Worm (Caenorhabditis elegans) whole organism, late embryonic: ENCODE data around the gene slcr-46.3.

Experiments
- F13H6.1 ChIP-seq: sonication (generic microtip); optimal IDR thresholded peaks from 2 replicates; lab custom pipeline; 2016; ENCODE audit warnings: missing genetic modification characterization, missing compliant biosample characterization
- K02D7.2 ChIP-seq: sonication (generic microtip); optimal IDR thresholded peaks from 2 replicates; lab custom pipeline; 2017; ENCODE audit warnings: mild to moderate bottlenecking, missing genetic modification characterization, missing compliant biosample characterization
- K09A11.1 ChIP-seq: sonication (generic microtip); optimal IDR thresholded peaks from 2 replicates; lab custom pipeline; 2017; ENCODE audit warnings: antibody characterized with exemption, mild to moderate bottlenecking, missing genetic modification characterization, missing compliant biosample characterization; ENCODE audit not compliant: insufficient read depth
- T23F11.4 ChIP-seq: fragments of 200-800 bp; sonication (Bioruptor generic); optimal IDR thresholded peaks from 2 replicates; lab custom pipeline; 2018; ENCODE audit warnings: mild to moderate bottlenecking, missing genetic modification characterization, missing compliant biosample characterization
- ahr-1 ChIP-seq: sonication (generic microtip); optimal IDR thresholded peaks from 2 replicates; lab custom pipeline; 2016; ENCODE audit warnings: missing genetic modification characterization, missing compliant biosample characterization
- ceh-14 ChIP-seq: sonication (generic microtip); optimal IDR thresholded peaks from 2 replicates; lab custom pipeline; 2016; ENCODE audit warnings: missing genotype, missing genetic modification characterization, missing compliant biosample characterization
- ceh-2 ChIP-seq: sonication (generic microtip); optimal IDR thresholded peaks from 2 replicates; lab custom pipeline; 2016; ENCODE audit warnings: missing genotype, missing genetic modification characterization, missing compliant biosample characterization
- ceh-22 ChIP-seq: sonication (generic microtip); optimal IDR thresholded peaks from 2 replicates; lab custom pipeline; 2017; ENCODE audit warnings: missing biosample characterization, missing genetic modification characterization
- ceh-30 ChIP-seq: fragments of 150-350 bp; optimal IDR thresholded peaks from 2 replicates; lab custom pipeline; 2014; ENCODE audit warnings: missing biosample characterization, missing genetic modification characterization
- ceh-31 ChIP-seq: sonication (generic microtip); optimal IDR thresholded peaks from 2 replicates; lab custom pipeline; 2016; ENCODE audit warnings: missing genetic modification characterization, missing compliant biosample characterization
- ceh-34 ChIP-seq: sonication (generic microtip); optimal IDR thresholded peaks from 2 replicates; lab custom pipeline; 2016; ENCODE audit warnings: mild to moderate bottlenecking, missing genetic modification characterization, missing compliant biosample characterization
- ceh-45 ChIP-seq: fragments of 200-800 bp; sonication (Bioruptor generic); IDR thresholded peaks from 2 replicates; pipeline ENCODE4 v1.3.6; 2022; ENCODE audit warnings: missing genetic modification reagents, missing genetic modification characterization, missing compliant biosample characterization
- ceh-9 ChIP-seq: sonication (generic microtip); optimal IDR thresholded peaks from 2 replicates; lab custom pipeline; 2016; ENCODE audit warnings: mild to moderate bottlenecking, missing genetic modification characterization, inconsistent platforms, missing compliant biosample characterization
- elt-2 ChIP-seq: sonication (generic microtip); optimal IDR thresholded peaks from 2 replicates; lab custom pipeline; 2016; ENCODE audit warnings: missing genetic modification reagents, missing genetic modification characterization, missing compliant biosample characterization
- ets-4 ChIP-seq: sonication (generic microtip); optimal IDR thresholded peaks from 2 replicates; lab custom pipeline; 2016; ENCODE audit warnings: missing genetic modification characterization, missing compliant biosample characterization
- eyg-1 ChIP-seq: sonication (generic microtip); optimal IDR thresholded peaks from 2 replicates; lab custom pipeline; 2016; ENCODE audit warnings: missing genotype, missing genetic modification characterization, missing compliant biosample characterization
- fkh-10 ChIP-seq: fragments of 150-350 bp; optimal IDR thresholded peaks from 2 replicates; lab custom pipeline; 2014; ENCODE audit warnings: missing biosample characterization, missing genetic modification reagents, missing genetic modification characterization
- fkh-6 ChIP-seq: sonication (generic microtip); optimal IDR thresholded peaks from 2 replicates; lab custom pipeline; 2016; ENCODE audit warnings: missing genetic modification characterization, missing compliant biosample characterization
- gmeb-2 ChIP-seq: sonication (generic microtip); optimal IDR thresholded peaks from 2 replicates; lab custom pipeline; 2016; ENCODE audit warnings: missing genetic modification characterization, inconsistent platforms, missing compliant biosample characterization
- hlh-30 ChIP-seq: sonication (generic microtip); optimal IDR thresholded peaks from 2 replicates; lab custom pipeline; 2017; ENCODE audit warnings: antibody characterized with exemption, missing genetic modification characterization, missing compliant biosample characterization; ENCODE audit not compliant: insufficient read depth
- hlh-6 ChIP-seq: sonication (generic microtip); optimal IDR thresholded peaks from 2 replicates; lab custom pipeline; 2016; ENCODE audit warnings: missing genotype, missing genetic modification characterization, missing compliant biosample characterization
- lin-11 ChIP-seq: fragments of 200-800 bp; sonication (Bioruptor generic); optimal IDR thresholded peaks from 2 replicates; lab custom pipeline; 2018; ENCODE audit warnings: mild to moderate bottlenecking, missing genetic modification characterization, missing compliant biosample characterization
- mec-3 ChIP-seq: sonication (generic microtip); optimal IDR thresholded peaks from 2 replicates; lab custom pipeline; 2016; ENCODE audit warnings: borderline replicate concordance, missing genetic modification characterization, missing compliant biosample characterization
- nfya-1 ChIP-seq: sonication (generic microtip); optimal IDR thresholded peaks from 2 replicates; lab custom pipeline; 2017; ENCODE audit warnings: missing genetic modification characterization, mild to moderate bottlenecking, missing compliant biosample characterization, antibody characterized with exemption, moderate library complexity
- pat-9 ChIP-seq: fragments of 200-800 bp; sonication (Bioruptor generic); optimal IDR thresholded peaks from 2 replicates; lab custom pipeline; 2018; ENCODE audit warnings: mild to moderate bottlenecking, missing genetic modification characterization, moderate library complexity, missing compliant biosample characterization
- pha-2 ChIP-seq: sonication (generic microtip); optimal IDR thresholded peaks from 2 replicates; lab custom pipeline; 2017; ENCODE audit warnings: mild to moderate bottlenecking, missing genetic modification characterization, missing compliant biosample characterization
- pqm-1 ChIP-seq: sonication (generic microtip); optimal IDR thresholded peaks from 2 replicates; lab custom pipeline; 2016; ENCODE audit warnings: missing genetic modification characterization, missing compliant biosample characterization
- sdc-2 ChIP-seq: sonication (generic microtip); optimal IDR thresholded peaks from 2 replicates; lab custom pipeline; 2016; ENCODE audit warnings: missing genotype, missing genetic modification characterization, missing compliant biosample characterization
- syd-9 ChIP-seq: sonication (generic microtip); optimal IDR thresholded peaks from 2 replicates; lab custom pipeline; 2016; ENCODE audit warnings: mild to moderate bottlenecking, missing genetic modification characterization, moderate library complexity, missing compliant biosample characterization
- tbx-2 ChIP-seq: sonication (generic microtip); optimal IDR thresholded peaks from 2 replicates; lab custom pipeline; 2016; ENCODE audit warnings: missing genetic modification characterization, missing compliant biosample characterization
- tbx-7 ChIP-seq: sonication (generic microtip); optimal IDR thresholded peaks from 2 replicates; lab custom pipeline; 2016; ENCODE audit warnings: missing genotype, missing genetic modification characterization, missing compliant biosample characterization
- unc-42 ChIP-seq: sonication (generic microtip); optimal IDR thresholded peaks from 2 replicates; lab custom pipeline; 2016; ENCODE audit warnings: missing genotype, missing genetic modification characterization, missing compliant biosample characterization
- zip-5 ChIP-seq: sonication (generic microtip); optimal IDR thresholded peaks from 2 replicates; lab custom pipeline; 2016; ENCODE audit warnings: missing genetic modification characterization, missing compliant biosample characterization
- ztf-16 ChIP-seq: sonication (generic microtip); optimal IDR thresholded peaks from 2 replicates; lab custom pipeline; 2017; ENCODE audit warnings: missing genetic modification characterization, missing compliant biosample characterization

slcr-46.3 gene

DNA sequence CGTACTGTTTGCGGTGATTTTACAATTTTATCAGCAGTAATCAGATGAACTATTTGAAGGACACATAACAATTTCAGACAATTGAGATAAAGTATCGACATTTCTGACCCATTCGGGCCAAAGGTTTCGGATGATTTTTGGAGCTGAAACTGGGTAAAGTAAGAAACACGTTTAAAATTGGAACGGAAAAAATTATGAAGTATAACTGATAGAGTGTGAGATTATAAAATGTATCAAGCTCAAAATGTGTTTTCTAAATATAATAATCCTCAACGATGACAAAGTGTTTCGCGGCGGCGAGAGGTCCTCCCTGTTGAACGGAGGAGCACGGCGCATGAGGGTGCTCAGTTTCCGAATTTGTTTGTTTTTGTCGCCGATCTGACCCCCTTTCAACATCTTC, 38.3 kb downstream of the slcr-46.3 start, which contains the start of gene ZK287.4:
TSS of gene ZK287.4 (minus strand) at position 101 of the 400 bp plus-strand sequence.
- TF ChIP-seq pqm-1 (tag; lab: Kevin White, UChicago) (no peak), K09A11.1 (tag; lab: Kevin White, UChicago) (no peak), elt-2 (no peak), nfya-1 (tag; lab: Kevin White, UChicago) (no peak), gmeb-2 (tag; lab: Kevin White, UChicago) (no peak)
- TF ChIP-seq, all 69 proteins: peak for 0

- no peak for TF ChIP-seq ceh-14 (tag; lab: Kevin White, UChicago)
- no peak for TF ChIP-seq tbx-7 (tag; lab: Kevin White, UChicago)
- TF ChIP-seq ceh-9: no peak
- TF ChIP-seq ztf-16 (tag; lab: Kevin White, UChicago): no peak
- no peak for TF ChIP-seq pha-2 (tag; lab: Kevin White, UChicago)
- TF ChIP-seq ceh-31 (tag; lab: Kevin White, UChicago): no peak
- TF ChIP-seq unc-42 (tag; lab: Kevin White, UChicago): no peak
- no peak for TF ChIP-seq ets-4 (tag; lab: Kevin White, UChicago)
- TF ChIP-seq eyg-1 (tag; lab: Kevin White, UChicago): no peak
- TF ChIP-seq nfya-1 (tag; lab: Kevin White, UChicago): no peak
- TF ChIP-seq syd-9 (tag; lab: Kevin White, UChicago): no peak
- TF ChIP-seq ceh-22 (tag; lab: Kevin White, UChicago): no peak
- TF ChIP-seq elt-2: no peak
- TF ChIP-seq ahr-1: no peak
- TF ChIP-seq, all 69 proteins: peak for 0
Measured at ce11 chrV:9680260-9680659, 43.6 kb downstream of the slcr-46.3 start.

- no peak for TF ChIP-seq pat-9 (tag; lab: Kevin White, UChicago)
- no peak for TF ChIP-seq lin-11 (tag; lab: Kevin White, UChicago)
- TF ChIP-seq zip-5 (tag; lab: Kevin White, UChicago): no peak
- TF ChIP-seq eyg-1 (tag; lab: Kevin White, UChicago): no peak
- no peak for TF ChIP-seq mec-3 (tag; lab: Kevin White, UChicago)
- no peak for TF ChIP-seq fkh-6
- TF ChIP-seq unc-42 (tag; lab: Kevin White, UChicago): no peak
- no peak for TF ChIP-seq ceh-14 (tag; lab: Kevin White, UChicago)
- TF ChIP-seq tbx-2 (tag; lab: Kevin White, UChicago): no peak
Measured at ce11 chrV:9679166-9679565, 44.7 kb downstream of the slcr-46.3 start, which contains the start of gene ZK287.9. ZK287.9 (plus strand) TSS chrV:9679357.

DNA sequence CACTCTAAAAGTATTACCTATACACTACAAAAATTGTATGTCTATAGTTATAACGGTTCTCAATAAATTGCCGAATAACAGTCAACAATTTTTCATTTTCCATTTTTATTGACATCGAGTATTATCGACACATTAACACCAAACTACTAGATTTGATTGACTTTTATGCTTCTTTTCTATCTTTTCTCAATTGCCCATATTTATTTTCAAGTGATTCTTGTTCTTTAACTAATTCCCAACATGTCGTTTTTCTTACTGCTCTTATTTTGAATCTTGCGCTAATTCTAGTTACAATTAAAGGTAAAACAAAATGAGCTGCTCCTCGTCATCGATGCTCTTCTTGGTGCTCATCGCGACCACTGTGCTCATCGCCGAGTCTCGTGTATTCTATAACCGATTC, 45.9 kb downstream of the slcr-46.3 start, which contains the start of gene cthd-1:
TSS of gene cthd-1 (plus strand) at position 301 of the 400 bp plus-strand sequence.
- TF ChIP-seq K09A11.1 (tag; lab: Kevin White, UChicago) (no peak), gmeb-2 (tag; lab: Kevin White, UChicago) (no peak), mec-3 (tag; lab: Kevin White, UChicago) (no peak), ceh-45 (GFP tag; lab: Robert Waterston, UW) (no peak), F13H6.1 (tag; lab: Kevin White, UChicago) (no peak), hlh-6 (tag; lab: Kevin White, UChicago) (no peak), K02D7.2 (tag; lab: Kevin White, UChicago) (no peak), ceh-2 (tag; lab: Kevin White, UChicago) (no peak), fkh-10 (GFP tag; lab: Kevin White, UChicago) (no peak), hlh-30 (no peak), ceh-34 (tag; lab: Kevin White, UChicago) (no peak), pqm-1 (tag; lab: Kevin White, UChicago) (no peak), ceh-30 (tag; lab: Kevin White, UChicago) (no peak), sdc-2 (tag; lab: Kevin White, UChicago) (no peak), T23F11.4 (GFP tag; lab: Kevin White, UChicago) (no peak), nfya-1 (tag; lab: Kevin White, UChicago) (no peak)
